Worm (Caenorhabditis elegans): Measurements from ENCODE around the gene srj-4.

ce11 chrV:12115150-12115549, 47.9 kb upstream of the srj-4 start:
- TF ChIP-seq ref-1 (GFP tag; conservative IDR thresholded peaks at IDR 0.05), result no peak
- TF ChIP-seq flt-1 (GFP tag; IDR thresholded peaks at IDR 0.05), result no peak
- no peak for TF ChIP-seq T22C8.4 (GFP tag; IDR thresholded peaks at IDR 0.05)

Data from whole organism, midembryonic.